Fruit fly (Drosophila melanogaster) whole organism, prepupa: ENCODE measurements around the gene CG13937.

Experiments
- CG6792 ChIP-seq: fragments of 200-800 bp; sonication (Bioruptor generic); optimal IDR thresholded peaks from 3 replicates; lab custom pipeline; 2016; ENCODE audit warnings: missing biosample characterization, missing genetic modification characterization
- Eip93F ChIP-seq: fragments of 200-800 bp; sonication (Bioruptor generic); optimal IDR thresholded peaks from 2 replicates; lab custom pipeline; 2016; ENCODE audit warnings: missing biosample characterization, mild to moderate bottlenecking, missing genetic modification characterization
- Ets21C ChIP-seq: fragments of 200-800 bp; sonication (Bioruptor generic); optimal IDR thresholded peaks from 3 replicates; lab custom pipeline; 2016; ENCODE audit warnings: missing biosample characterization, missing genetic modification characterization
- Lpt ChIP-seq: fragments of 200-800 bp; sonication (Bioruptor generic); optimal IDR thresholded peaks from 3 replicates; lab custom pipeline; 2016; ENCODE audit warnings: missing biosample characterization, missing genetic modification characterization
- Smox ChIP-seq: fragments of 200-800 bp; sonication (Bioruptor generic); optimal IDR thresholded peaks from 3 replicates; lab custom pipeline; 2016; ENCODE audit warnings: missing biosample characterization, missing genetic modification characterization
- Sox15 ChIP-seq: fragments of 200-800 bp; sonication (Bioruptor generic); optimal IDR thresholded peaks from 3 replicates; lab custom pipeline; 2016; ENCODE audit warnings: missing biosample characterization, missing genetic modification characterization
- dac ChIP-seq: fragments of 200-800 bp; sonication (Bioruptor generic); optimal IDR thresholded peaks from 2 replicates; lab custom pipeline; 2017; ENCODE audit warnings: missing biosample characterization, mild to moderate bottlenecking, missing genetic modification characterization
- topi ChIP-seq: fragments of 200-800 bp; sonication (Bioruptor generic); optimal IDR thresholded peaks from 3 replicates; lab custom pipeline; 2016; ENCODE audit warnings: missing biosample characterization, missing genetic modification characterization

DNA sequence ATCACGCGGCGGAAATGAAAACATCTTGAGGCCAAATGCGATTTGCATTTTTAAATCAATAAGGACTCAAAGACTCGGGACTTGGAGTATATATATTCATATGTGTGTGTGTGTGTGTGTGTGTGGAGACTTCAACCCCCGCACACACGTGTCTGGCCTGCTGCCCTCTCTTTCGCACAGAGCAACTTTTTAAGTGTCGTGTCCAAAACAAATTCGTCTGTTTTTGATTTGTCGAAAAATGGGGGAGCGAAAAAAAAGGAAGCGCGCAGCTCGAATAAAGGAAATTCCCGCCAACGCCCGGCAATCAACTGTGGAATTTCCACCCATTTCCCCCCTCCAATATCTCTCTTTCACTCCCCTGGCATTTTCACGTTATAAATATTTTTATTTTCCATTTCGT, 46.1 kb upstream of the CG13937 start:
- TF ChIP-seq topi (GFP tag; lab: Kevin White, UChicago) (no peak), dac (no peak), Sox15 (GFP tag; lab: Kevin White, UChicago) (no peak), CG6792 (GFP tag; lab: Kevin White, UChicago) (no peak), Ets21C (GFP tag; lab: Kevin White, UChicago) (no peak), Eip93F (no peak), Smox (no peak), Lpt (GFP tag; lab: Kevin White, UChicago) (no peak)
